Worm (Caenorhabditis elegans): ENCODE results near the gene ZK418.7.

DNA sequence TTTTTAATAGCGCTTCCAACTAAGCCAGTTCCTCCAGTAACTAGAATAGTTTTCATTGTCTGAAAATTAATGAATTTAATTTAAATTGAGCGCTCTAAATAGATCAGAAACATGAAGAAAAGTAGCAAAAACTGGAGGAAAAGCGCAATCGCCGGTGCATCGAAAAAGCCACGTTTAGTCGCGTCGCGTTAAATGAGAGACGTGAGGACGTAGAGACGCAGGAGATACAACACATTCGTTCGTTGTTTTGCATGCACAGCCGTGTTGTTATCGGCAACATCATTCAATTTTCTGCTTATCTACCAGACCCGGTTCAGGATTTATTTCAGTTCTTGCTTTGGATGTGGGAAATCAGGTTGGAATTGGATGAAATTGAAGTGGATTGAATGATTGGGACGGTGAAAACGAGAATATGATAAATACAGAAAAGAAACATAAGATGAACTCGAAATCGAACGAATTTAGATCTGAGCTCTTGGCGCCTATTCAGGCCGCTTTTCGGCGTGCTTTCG lies 13.1 kb downstream of the ZK418.7 start, which contains the start of gene ger-1:
- TF ChIP-seq hmg-4 (GFP tag; optimal IDR thresholded peaks at IDR 0.05) (no peak), ama-1 (optimal IDR thresholded peaks at IDR 0.05) (no peak), sea-1 (GFP tag; conservative IDR thresholded peaks at IDR 0.05) (no peak), ceh-13 (GFP tag; optimal IDR thresholded peaks at IDR 0.05) (no peak), ets-7 (tag; optimal IDR thresholded peaks at IDR 0.05) (no peak), flt-1 (GFP tag; IDR thresholded peaks at IDR 0.05) (no peak)
